Fruit fly (Drosophila melanogaster) whole organism, embryonic: Measurements from ENCODE around the gene CG13258.

ENCODE experiments used
- CG11696 ChIP-seq: fragments of 200-800 bp; sonication (Bioruptor generic); IDR thresholded peaks from 2 replicates; pipeline ENCODE4 v1.3.6; 2022; ENCODE audit warnings: missing biosample characterization, missing genetic modification characterization
- CG12104 ChIP-seq: fragments of 200-800 bp; sonication (Bioruptor generic); optimal IDR thresholded peaks from 3 replicates; lab custom pipeline; 2016; ENCODE audit warnings: missing biosample characterization, missing genetic modification characterization
- CG12219 ChIP-seq: fragments of 200-800 bp; sonication (Bioruptor generic); optimal IDR thresholded peaks from 3 replicates; lab custom pipeline; 2018; ENCODE audit warnings: missing biosample characterization, mild to moderate bottlenecking, missing genetic modification characterization
- CG13287 ChIP-seq: fragments of 200-800 bp; sonication (Bioruptor generic); IDR thresholded peaks from 2 replicates; pipeline ENCODE4 v1.3.6; 2022; ENCODE audit warnings: missing biosample characterization, missing genetic modification characterization; ENCODE audit not compliant: partially characterized antibody
- CG13624 ChIP-seq: fragments of 200-800 bp; sonication (Bioruptor generic); optimal IDR thresholded peaks from 2 replicates; lab custom pipeline; 2016; ENCODE audit warnings: missing biosample characterization, missing genetic modification characterization
- CG14050 ChIP-seq: fragments of 200-800 bp; sonication (Bioruptor generic); IDR thresholded peaks from 3 replicates; pipeline ENCODE4 v1.3.6; 2022; ENCODE audit warnings: missing biosample characterization, missing genetic modification characterization
- CG14441 ChIP-seq: fragments of 200-800 bp; sonication (Bioruptor generic); IDR thresholded peaks from 2 replicates; pipeline ENCODE4 v1.3.6; 2022; ENCODE audit warnings: missing biosample characterization, missing genetic modification characterization
- CG16863 ChIP-seq: fragments of 200-800 bp; sonication (Bioruptor generic); optimal IDR thresholded peaks from 3 replicates; lab custom pipeline; 2016; ENCODE audit warnings: missing biosample characterization, missing genetic modification characterization
- CG17612 ChIP-seq: fragments of 200-800 bp; sonication (Bioruptor generic); IDR thresholded peaks from 2 replicates; pipeline ENCODE4 v1.3.6; 2022; ENCODE audit warnings: missing biosample characterization, missing genetic modification characterization
- CG17802 ChIP-seq: fragments of 200-800 bp; sonication (Bioruptor generic); optimal IDR thresholded peaks from 2 replicates; lab custom pipeline; 2018; ENCODE audit warnings: missing biosample characterization, mild to moderate bottlenecking, missing genetic modification characterization, moderate library complexity
- CG2129 ChIP-seq: fragments of 200-800 bp; sonication (Bioruptor generic); IDR thresholded peaks from 2 replicates; pipeline ENCODE4 v1.3.6; 2022; ENCODE audit warnings: missing biosample characterization, missing genetic modification characterization; ENCODE audit not compliant: partially characterized antibody
- CG2199 ChIP-seq: fragments of 200-800 bp; sonication (Bioruptor generic); IDR thresholded peaks from 3 replicates; pipeline ENCODE4 v1.3.6; 2022; ENCODE audit warnings: missing biosample characterization, missing genetic modification characterization
- CG30431 ChIP-seq: fragments of 200-800 bp; sonication (Bioruptor generic); optimal IDR thresholded peaks from 2 replicates; lab custom pipeline; 2017; ENCODE audit warnings: missing biosample characterization, missing genetic modification characterization
- CG3065 ChIP-seq: fragments of 200-800 bp; sonication (Bioruptor generic); optimal IDR thresholded peaks from 2 replicates; lab custom pipeline; 2016; ENCODE audit warnings: missing biosample characterization, missing genetic modification characterization
- CG3163 ChIP-seq: fragments of 200-800 bp; sonication (Bioruptor generic); optimal IDR thresholded peaks from 3 replicates; lab custom pipeline; 2016; ENCODE audit warnings: missing biosample characterization, missing genetic modification characterization
- CG3281 ChIP-seq: fragments of 200-800 bp; sonication (Bioruptor generic); optimal IDR thresholded peaks from 3 replicates; lab custom pipeline; 2017; ENCODE audit warnings: missing biosample characterization, mild to moderate bottlenecking, missing genetic modification characterization
- CG6254 ChIP-seq: fragments of 200-800 bp; sonication (Bioruptor generic); optimal IDR thresholded peaks from 3 replicates; lab custom pipeline; 2017; ENCODE audit warnings: mild to moderate bottlenecking, missing biosample characterization, missing genetic modification reagents, missing genetic modification characterization
- CG9817 ChIP-seq: fragments of 200-800 bp; sonication (Bioruptor generic); optimal IDR thresholded peaks from 2 replicates; lab custom pipeline; 2018; ENCODE audit warnings: missing biosample characterization, mild to moderate bottlenecking, missing genetic modification characterization, moderate library complexity
- Dip3 ChIP-seq: fragments of 200-800 bp; sonication (Bioruptor generic); optimal IDR thresholded peaks from 3 replicates; lab custom pipeline; 2016; ENCODE audit warnings: missing biosample characterization, missing genetic modification characterization
- ERR ChIP-seq: fragments of 200-800 bp; sonication (Bioruptor generic); optimal IDR thresholded peaks from 2 replicates; lab custom pipeline; 2016; ENCODE audit warnings: missing biosample characterization, missing genetic modification characterization
- H15 ChIP-seq: fragments of 200-800 bp; sonication (Bioruptor generic); IDR thresholded peaks from 3 replicates; pipeline ENCODE4 v1.3.6; 2022; ENCODE audit warnings: missing biosample characterization, missing genetic modification characterization
- HHEX ChIP-seq: fragments of 200-800 bp; sonication (Bioruptor generic); optimal IDR thresholded peaks from 3 replicates; lab custom pipeline; 2017; ENCODE audit warnings: missing biosample characterization, mild to moderate bottlenecking, missing genetic modification characterization, missing genetic modification reagents
- HLH3B ChIP-seq: fragments of 200-800 bp; sonication (Bioruptor generic); IDR thresholded peaks from 2 replicates; pipeline ENCODE4 v1.3.6; 2022; ENCODE audit warnings: missing biosample characterization, missing genetic modification characterization
- Hand ChIP-seq: fragments of 200-800 bp; sonication (Bioruptor generic); optimal IDR thresholded peaks from 2 replicates; lab custom pipeline; 2017; ENCODE audit warnings: mild to moderate bottlenecking, missing biosample characterization, missing genetic modification reagents, missing genetic modification characterization
- Hey ChIP-seq: fragments of 200-800 bp; sonication (Bioruptor generic); optimal IDR thresholded peaks from 3 replicates; lab custom pipeline; 2018; ENCODE audit warnings: missing biosample characterization, mild to moderate bottlenecking, missing genetic modification characterization
- MBD-R2 ChIP-seq: fragments of 200-800 bp; sonication (Bioruptor generic); IDR thresholded peaks from 2 replicates; pipeline ENCODE4 v1.3.6; 2022; ENCODE audit warnings: missing biosample characterization, missing genetic modification characterization
- MESR4 ChIP-seq: fragments of 200-800 bp; sonication (Bioruptor generic); optimal IDR thresholded peaks from 2 replicates; lab custom pipeline; 2018; ENCODE audit warnings: missing biosample characterization, mild to moderate bottlenecking, missing genetic modification characterization, moderate library complexity
- Oli ChIP-seq: fragments of 200-800 bp; sonication (Bioruptor generic); optimal IDR thresholded peaks from 2 replicates; lab custom pipeline; 2018; ENCODE audit warnings: missing biosample characterization, mild to moderate bottlenecking, missing genetic modification characterization, moderate library complexity
- Sry-β ChIP-seq: fragments of 200-800 bp; sonication (Bioruptor generic); optimal IDR thresholded peaks from 2 replicates; lab custom pipeline; 2018; ENCODE audit warnings: missing biosample characterization, mild to moderate bottlenecking, missing genetic modification characterization, moderate library complexity
- Sry-δ ChIP-seq: fragments of 200-800 bp; sonication (Bioruptor generic); optimal IDR thresholded peaks from 2 replicates; lab custom pipeline; 2016; ENCODE audit warnings: missing biosample characterization, missing genetic modification characterization
- Ssrp ChIP-seq: fragments of 200-800 bp; sonication (Bioruptor generic); optimal IDR thresholded peaks from 2 replicates; lab custom pipeline; 2018; ENCODE audit warnings: missing biosample characterization, mild to moderate bottlenecking, missing genetic modification characterization, moderate library complexity
- Tbp ChIP-seq: fragments of >200 bp; optimal IDR thresholded peaks from 2 replicates; lab custom pipeline; 2018; ENCODE audit warnings: missing biosample characterization, missing genetic modification characterization
- Vsx1 ChIP-seq: fragments of 200-800 bp; sonication (Bioruptor generic); optimal IDR thresholded peaks from 2 replicates; lab custom pipeline; 2017; ENCODE audit warnings: missing biosample characterization, mild to moderate bottlenecking, missing genetic modification characterization, missing genetic modification reagents
- aop ChIP-seq: fragments of 200-800 bp; sonication (Bioruptor generic); IDR thresholded peaks from 2 replicates; pipeline ENCODE4 v1.3.6; 2022; ENCODE audit warnings: missing biosample characterization, missing genetic modification characterization
- ash1 ChIP-seq: fragments of 200-800 bp; sonication (Bioruptor generic); optimal IDR thresholded peaks from 2 replicates; lab custom pipeline; 2018; ENCODE audit warnings: missing biosample characterization, mild to moderate bottlenecking, missing genetic modification characterization
- bab2 ChIP-seq: fragments of 200-800 bp; sonication (Bioruptor generic); optimal IDR thresholded peaks from 2 replicates; lab custom pipeline; 2016; ENCODE audit warnings: missing biosample characterization, missing genetic modification characterization
- br ChIP-seq: fragments of >200 bp; optimal IDR thresholded peaks from 2 replicates; lab custom pipeline; 2017
- cad ChIP-seq: fragments of >200 bp; optimal IDR thresholded peaks from 2 replicates; lab custom pipeline; 2017; ENCODE audit warnings: missing biosample characterization, missing genetic modification characterization
- exex ChIP-seq: fragments of 200-800 bp; sonication (Bioruptor generic); optimal IDR thresholded peaks from 4 replicates; lab custom pipeline; 2018; ENCODE audit warnings: missing biosample characterization, mild to moderate bottlenecking, missing genetic modification characterization, moderate library complexity
- gfzf ChIP-seq: fragments of 200-800 bp; sonication (Bioruptor generic); optimal IDR thresholded peaks from 2 replicates; lab custom pipeline; 2016; ENCODE audit warnings: missing biosample characterization, mild to moderate bottlenecking, missing genetic modification characterization, moderate library complexity
- gro ChIP-seq: fragments of 200-800 bp; sonication (Bioruptor generic); optimal IDR thresholded peaks from 2 replicates; lab custom pipeline; 2016; ENCODE audit warnings: missing biosample characterization, missing genetic modification characterization
- jumu ChIP-seq: fragments of 200-800 bp; sonication (Bioruptor generic); optimal IDR thresholded peaks from 3 replicates; lab custom pipeline; 2016; ENCODE audit warnings: missing biosample characterization, missing genetic modification characterization
- ken ChIP-seq: fragments of 200-800 bp; sonication (Bioruptor generic); IDR thresholded peaks from 3 replicates; pipeline ENCODE4 v1.3.6; 2022; ENCODE audit warnings: missing biosample characterization, missing genetic modification characterization
- knrl ChIP-seq: fragments of 200-800 bp; sonication (Bioruptor generic); IDR thresholded peaks from 3 replicates; pipeline ENCODE4 v1.3.6; 2022; ENCODE audit warnings: missing biosample characterization, missing genetic modification characterization; ENCODE audit not compliant: partially characterized antibody
- otp ChIP-seq: fragments of 200-800 bp; sonication (Bioruptor generic); IDR thresholded peaks from 3 replicates; pipeline ENCODE4, ENCODE4 v1.3.6; 2022; ENCODE audit warnings: missing biosample characterization, missing genetic modification characterization
- phol ChIP-seq: fragments of 200-800 bp; sonication (Bioruptor generic); optimal IDR thresholded peaks from 3 replicates; lab custom pipeline; 2018; ENCODE audit warnings: missing biosample characterization, mild to moderate bottlenecking, missing genetic modification characterization, moderate library complexity
- schlank ChIP-seq: fragments of 200-800 bp; sonication (Bioruptor generic); optimal IDR thresholded peaks from 2 replicates; lab custom pipeline; 2018; ENCODE audit warnings: missing biosample characterization, mild to moderate bottlenecking, missing genetic modification characterization
- toy ChIP-seq: fragments of 200-800 bp; sonication (Bioruptor generic); IDR thresholded peaks from 2 replicates; pipeline ENCODE4 v1.3.6; 2022; ENCODE audit warnings: missing biosample characterization, missing genetic modification characterization
- tx ChIP-seq: fragments of 200-800 bp; sonication (Bioruptor generic); optimal IDR thresholded peaks from 2 replicates; lab custom pipeline; 2016; ENCODE audit warnings: missing biosample characterization, missing genetic modification characterization
- unpg ChIP-seq: fragments of 200-800 bp; sonication (Bioruptor generic); optimal IDR thresholded peaks from 3 replicates; lab custom pipeline; 2018; ENCODE audit warnings: missing biosample characterization, mild to moderate bottlenecking, missing genetic modification characterization, moderate library complexity
- zfh2 ChIP-seq: fragments of 200-800 bp; sonication (Bioruptor generic); optimal IDR thresholded peaks from 2 replicates; lab custom pipeline; 2016; ENCODE audit warnings: missing biosample characterization, missing genetic modification characterization

CG13258 gene

dm6 chr2L:16329102-16329520 is 36.3 kb upstream of the CG13258 start, which contains the start of gene mRpL4 (continued):
- TF ChIP-seq Sry-δ (GFP tag; lab: Kevin White, UChicago) (peak; percentile 87), phol (tag; lab: Kevin White, UChicago) (peak; percentile 79), CG2199 (peak; percentile 87), bab2 (GFP tag; lab: Kevin White, UChicago) (peak; percentile 70), otp (GFP tag; lab: Robert Waterston, UW) (0 out of 3 replicates have a peak, but pooled peaks have one; percentile 33), CG13287 (GFP tag; lab: Robert Waterston, UW) (peak; percentile 99), Hey (tag; lab: Kevin White, UChicago) (no peak), CG11696 (0 out of 2 replicates have a peak, but pooled peaks have one; percentile 19), CG16863 (GFP tag; lab: Kevin White, UChicago) (peak; percentile 57), exex (no peak), tx (peak; percentile 76), unpg (GFP tag; lab: Kevin White, UChicago) (peak; percentile 60), ash1 (GFP tag; lab: Kevin White, UChicago) (no peak), CG2129 (peak; percentile 91), CG12104 (GFP tag; lab: Kevin White, UChicago) (no peak), MBD-R2 (peak; percentile 94), jumu (GFP tag; lab: Kevin White, UChicago) (peak; percentile 83), ken (peak; percentile 65; the same call in 1 of the 3 replicates), CG14050 (GFP tag; lab: Robert Waterston, UW) (no peak), HLH3B (GFP tag; lab: Robert Waterston, UW) (peak; percentile 48; the same call in 1 of the 2 replicates), CG17612 (GFP tag; lab: Robert Waterston, UW) (peak; percentile 31; the same call in 1 of the 2 replicates), schlank (peak; percentile 5), CG13624 (GFP tag; lab: Kevin White, UChicago) (peak; percentile 69), knrl (GFP tag; lab: Robert Waterston, UW) (peak; percentile 99), CG14441 (GFP tag; lab: Robert Waterston, UW) (peak; percentile 64), CG6254 (GFP tag; lab: Kevin White, UChicago) (peak; percentile 17), CG3281 (no peak), MESR4 (GFP tag; lab: Kevin White, UChicago) (no peak), CG3065 (GFP tag; lab: Kevin White, UChicago) (peak; percentile 48), CG12219 (no peak), gfzf (GFP tag; lab: Kevin White, UChicago) (peak; percentile 18), CG17802 (tag; lab: Kevin White, UChicago) (peak; percentile 53), CG9817 (tag; lab: Kevin White, UChicago) (peak; percentile 54), CG30431 (GFP tag; lab: Kevin White, UChicago) (no peak), toy (GFP tag; lab: Robert Waterston, UW) (no peak), Tbp (GFP tag; lab: Kevin White, UChicago) (no peak), Dip3 (peak; percentile 89), br (no peak), zfh2 (peak; percentile 85), HHEX (peak; percentile 11), Ssrp (tag; lab: Kevin White, UChicago) (peak; percentile 42), gro (GFP tag; lab: Kevin White, UChicago) (peak; percentile 68), aop (GFP tag; lab: Robert Waterston, UW) (no peak), ERR (peak; percentile 44), Sry-β (GFP tag; lab: Kevin White, UChicago) (peak; percentile 49), CG3163 (GFP tag; lab: Kevin White, UChicago) (peak; percentile 58), Oli (tag; lab: Kevin White, UChicago) (peak; percentile 17), H15 (peak; percentile 65; the same call in 2 of the 3 replicates), cad (GFP tag; lab: Kevin White, UChicago) (no peak), Hand (GFP tag; lab: Kevin White, UChicago) (no peak), Vsx1 (GFP tag; lab: Kevin White, UChicago) (no peak)
